Fruit fly (Drosophila melanogaster) whole organism, pupa: ENCODE measurements around the gene CG43447.

Experiments
- CG10348 ChIP-seq: fragments of 200-800 bp; sonication (Bioruptor generic); IDR thresholded peaks from 2 replicates; pipeline ENCODE4 v1.3.6; 2022; ENCODE audit warnings: missing biosample characterization, missing genetic modification characterization
- CG12605 ChIP-seq: fragments of 200-800 bp; sonication (Bioruptor generic); IDR thresholded peaks from 2 replicates; pipeline ENCODE4 v1.3.6; 2022; ENCODE audit warnings: missing biosample characterization, missing genetic modification characterization
- CG13204 ChIP-seq: fragments of 200-800 bp; sonication (Bioruptor generic); optimal IDR thresholded peaks from 2 replicates; lab custom pipeline; 2018; ENCODE audit warnings: missing biosample characterization, mild to moderate bottlenecking, missing genetic modification characterization, moderate library complexity
- CG14655 ChIP-seq: fragments of 200-800 bp; sonication (Bioruptor generic); optimal IDR thresholded peaks from 3 replicates; lab custom pipeline; 2017; ENCODE audit warnings: mild to moderate bottlenecking, missing biosample characterization, missing genetic modification reagents, missing genetic modification characterization
- CG15710 ChIP-seq: fragments of 200-800 bp; sonication (Bioruptor generic); optimal IDR thresholded peaks from 2 replicates; lab custom pipeline; 2018; ENCODE audit warnings: missing biosample characterization, mild to moderate bottlenecking, missing genetic modification characterization, moderate library complexity
- CG17806 ChIP-seq: fragments of 200-800 bp; sonication (Bioruptor generic); optimal IDR thresholded peaks from 2 replicates; lab custom pipeline; 2018; ENCODE audit warnings: missing biosample characterization, mild to moderate bottlenecking, missing genetic modification characterization, moderate library complexity
- CG32121 ChIP-seq: fragments of 200-800 bp; sonication (Bioruptor generic); IDR thresholded peaks from 2 replicates; pipeline ENCODE4 v1.3.6; 2022; ENCODE audit warnings: missing biosample characterization, missing genetic modification characterization
- CG34367 ChIP-seq: fragments of 200-800 bp; sonication (Bioruptor generic); optimal IDR thresholded peaks from 2 replicates; lab custom pipeline; 2018; ENCODE audit warnings: missing biosample characterization, mild to moderate bottlenecking, missing genetic modification characterization
- CG4496 ChIP-seq: fragments of 200-800 bp; sonication (Bioruptor generic); IDR thresholded peaks from 3 replicates; pipeline ENCODE4 v1.3.6; 2022; ENCODE audit warnings: missing biosample characterization, missing genetic modification characterization
- CG8159 ChIP-seq: fragments of 200-800 bp; sonication (Bioruptor generic); optimal IDR thresholded peaks from 3 replicates; lab custom pipeline; 2018; ENCODE audit warnings: missing biosample characterization, mild to moderate bottlenecking, missing genetic modification characterization, moderate library complexity
- CG8301 ChIP-seq: fragments of 200-800 bp; sonication (Bioruptor generic); optimal IDR thresholded peaks from 2 replicates; lab custom pipeline; 2018; ENCODE audit warnings: missing biosample characterization, mild to moderate bottlenecking, missing genetic modification characterization
- CG9948 ChIP-seq: fragments of 200-800 bp; sonication (Bioruptor generic); optimal IDR thresholded peaks from 2 replicates; lab custom pipeline; 2018; ENCODE audit warnings: missing biosample characterization, mild to moderate bottlenecking, missing genetic modification characterization, moderate library complexity
- D1 ChIP-seq: fragments of 200-800 bp; sonication (Bioruptor generic); optimal IDR thresholded peaks from 2 replicates; lab custom pipeline; 2018; ENCODE audit warnings: missing biosample characterization, mild to moderate bottlenecking, missing genetic modification characterization, moderate library complexity
- EcR ChIP-seq: fragments of 200-800 bp; sonication (Bioruptor generic); optimal IDR thresholded peaks from 3 replicates; lab custom pipeline; 2019; ENCODE audit warnings: missing biosample characterization, missing genetic modification characterization, mild to moderate bottlenecking, moderate library complexity, missing genetic modification reagents
- Ets98B ChIP-seq: fragments of 200-800 bp; sonication (Bioruptor generic); IDR thresholded peaks from 2 replicates; pipeline ENCODE4 v1.3.6; 2022; ENCODE audit warnings: missing biosample characterization, missing genetic modification characterization
- Pif1A ChIP-seq: fragments of 200-800 bp; sonication (Bioruptor generic); optimal IDR thresholded peaks from 3 replicates; lab custom pipeline; 2016; ENCODE audit warnings: missing biosample characterization, missing genetic modification characterization
- Pif1B ChIP-seq: fragments of 200-800 bp; sonication (Bioruptor generic); optimal IDR thresholded peaks from 3 replicates; lab custom pipeline; 2016; ENCODE audit warnings: missing biosample characterization, missing genetic modification characterization
- Snoo ChIP-seq: fragments of 200-800 bp; sonication (Bioruptor generic); optimal IDR thresholded peaks from 3 replicates; lab custom pipeline; 2017; ENCODE audit warnings: missing biosample characterization, mild to moderate bottlenecking, missing genetic modification characterization, inconsistent platforms
- fd96Ca ChIP-seq: fragments of 200-800 bp; sonication (Bioruptor generic); IDR thresholded peaks from 3 replicates; pipeline ENCODE4 v1.3.6; 2022; ENCODE audit warnings: missing biosample characterization, missing genetic modification characterization
- gl ChIP-seq: fragments of 200-800 bp; sonication (Bioruptor generic); optimal IDR thresholded peaks from 2 replicates; lab custom pipeline; 2018; ENCODE audit warnings: missing biosample characterization, mild to moderate bottlenecking, missing genetic modification characterization
- rn ChIP-seq: fragments of 200-800 bp; sonication (Bioruptor generic); IDR thresholded peaks from 2 replicates; pipeline ENCODE4 v1.3.6; 2022; ENCODE audit warnings: missing biosample characterization, missing genetic modification characterization

Gene CG43447

dm6 chr3R:27440012-27440411, at the start of gene CG43447:
TSS of gene CG43447 (plus strand) at chr3R:27440312.
- no peak for TF ChIP-seq CG15710 (tag; lab: Kevin White, UChicago)
- TF ChIP-seq CG8301: no peak
- TF ChIP-seq Ets98B (GFP tag; lab: Robert Waterston, UW): no peak
- TF ChIP-seq CG17806 (tag; lab: Kevin White, UChicago): no peak
- TF ChIP-seq CG8159 (tag; lab: Kevin White, UChicago): no peak
- no peak for TF ChIP-seq CG9948 (tag; lab: Kevin White, UChicago)
- TF ChIP-seq EcR: no peak
- TF ChIP-seq CG12605 (GFP tag; lab: Robert Waterston, UW): no peak
- no peak for TF ChIP-seq rn (GFP tag; lab: Robert Waterston, UW)
- no peak for TF ChIP-seq fd96Ca (GFP tag; lab: Robert Waterston, UW)
- no peak for TF ChIP-seq CG4496 (GFP tag; lab: Robert Waterston, UW)

- TF ChIP-seq Ets98B (GFP tag; lab: Robert Waterston, UW) (peak; percentile 70), Pif1A (no peak), CG4496 (GFP tag; lab: Robert Waterston, UW) (0 out of 3 replicates have a peak, but pooled peaks have one; percentile 40), CG8159 (tag; lab: Kevin White, UChicago) (no peak), CG8301 (peak; percentile 58), CG10348 (GFP tag; lab: Robert Waterston, UW) (no peak), CG15710 (tag; lab: Kevin White, UChicago) (no peak), CG12605 (GFP tag; lab: Robert Waterston, UW) (no peak), EcR (no peak), D1 (tag; lab: Kevin White, UChicago) (no peak), rn (GFP tag; lab: Robert Waterston, UW) (no peak), CG32121 (GFP tag; lab: Robert Waterston, UW) (peak; percentile 72; the same call in 1 of the 2 replicates), CG34367 (tag; lab: Kevin White, UChicago) (no peak), Snoo (tag; lab: Kevin White, UChicago) (no peak), gl (tag; lab: Kevin White, UChicago) (no peak), CG17806 (tag; lab: Kevin White, UChicago) (no peak), CG14655 (peak; percentile 56), CG13204 (GFP tag; lab: Kevin White, UChicago) (no peak), Pif1B (GFP tag; lab: Kevin White, UChicago) (no peak), fd96Ca (GFP tag; lab: Robert Waterston, UW) (peak; percentile 76; the same call in 2 of the 3 replicates), CG9948 (tag; lab: Kevin White, UChicago) (no peak)
These were observed 33.1 kb upstream of the CG43447 start for dm6 chr3R:27407049-27407448.

- TF ChIP-seq D1 (tag; lab: Kevin White, UChicago): no peak
- no peak for TF ChIP-seq CG4496 (GFP tag; lab: Robert Waterston, UW)
- TF ChIP-seq fd96Ca (GFP tag; lab: Robert Waterston, UW): no peak
- TF ChIP-seq CG17806 (tag; lab: Kevin White, UChicago): no peak
- no peak for TF ChIP-seq CG32121 (GFP tag; lab: Robert Waterston, UW)
- no peak for TF ChIP-seq CG34367 (tag; lab: Kevin White, UChicago)
- TF ChIP-seq CG8159 (tag; lab: Kevin White, UChicago): no peak
- TF ChIP-seq CG14655: no peak
- no peak for TF ChIP-seq CG8301
These were observed 31.4 kb upstream of the CG43447 start for dm6 chr3R:27408683-27409082.

dm6 chr3R:27413214-27413613, 26.9 kb upstream of the CG43447 start:
- TF ChIP-seq CG8159 (tag; lab: Kevin White, UChicago) (peak; percentile 17), CG14655 (peak; percentile 26), CG13204 (GFP tag; lab: Kevin White, UChicago) (no peak)

dm6 chr3R:27415303-27415702, 24.8 kb upstream of the CG43447 start:
- TF ChIP-seq CG12605 (GFP tag; lab: Robert Waterston, UW) (no peak), Snoo (tag; lab: Kevin White, UChicago) (no peak), CG8159 (tag; lab: Kevin White, UChicago) (no peak), CG13204 (GFP tag; lab: Kevin White, UChicago) (no peak), fd96Ca (GFP tag; lab: Robert Waterston, UW) (no peak), CG4496 (GFP tag; lab: Robert Waterston, UW) (no peak), D1 (tag; lab: Kevin White, UChicago) (no peak), CG34367 (tag; lab: Kevin White, UChicago) (no peak), CG14655 (no peak), Pif1B (GFP tag; lab: Kevin White, UChicago) (no peak), CG15710 (tag; lab: Kevin White, UChicago) (no peak), CG10348 (GFP tag; lab: Robert Waterston, UW) (no peak), EcR (no peak)

- 0 out of 3 replicates have a peak, but pooled peaks have one; percentile 42 for TF ChIP-seq CG4496 (GFP tag; lab: Robert Waterston, UW)
- no peak for TF ChIP-seq Ets98B (GFP tag; lab: Robert Waterston, UW)
- no peak for TF ChIP-seq Snoo (tag; lab: Kevin White, UChicago)
- TF ChIP-seq CG10348 (GFP tag; lab: Robert Waterston, UW): no peak
- TF ChIP-seq CG17806 (tag; lab: Kevin White, UChicago): peak; percentile 21
- no peak for TF ChIP-seq Pif1B (GFP tag; lab: Kevin White, UChicago)
- TF ChIP-seq CG9948 (tag; lab: Kevin White, UChicago): peak; percentile 36
- peak; percentile 22 for TF ChIP-seq CG15710 (tag; lab: Kevin White, UChicago)
- TF ChIP-seq rn (GFP tag; lab: Robert Waterston, UW): no peak
- TF ChIP-seq Pif1A: peak; percentile 0
- TF ChIP-seq CG32121 (GFP tag; lab: Robert Waterston, UW): no peak
- TF ChIP-seq CG8159 (tag; lab: Kevin White, UChicago): peak; percentile 40
- TF ChIP-seq CG8301: peak; percentile 19
- peak; percentile 30 for TF ChIP-seq CG14655
- TF ChIP-seq gl (tag; lab: Kevin White, UChicago): no peak
These were observed 18.3 kb upstream of the CG43447 start for dm6 chr3R:27421810-27422209.
